Fruit fly (Drosophila melanogaster) whole organism, pupa: ENCODE measurements around the gene sna.

Experiments used
- CG10348 ChIP-seq: fragments of 200-800 bp; sonication (Bioruptor generic); IDR thresholded peaks from 2 replicates; pipeline ENCODE4 v1.3.6; 2022; ENCODE audit warnings: missing biosample characterization, missing genetic modification characterization
- CG12605 ChIP-seq: fragments of 200-800 bp; sonication (Bioruptor generic); IDR thresholded peaks from 2 replicates; pipeline ENCODE4 v1.3.6; 2022; ENCODE audit warnings: missing biosample characterization, missing genetic modification characterization
- CG13204 ChIP-seq: fragments of 200-800 bp; sonication (Bioruptor generic); optimal IDR thresholded peaks from 2 replicates; lab custom pipeline; 2018; ENCODE audit warnings: missing biosample characterization, mild to moderate bottlenecking, missing genetic modification characterization, moderate library complexity
- CG14655 ChIP-seq: fragments of 200-800 bp; sonication (Bioruptor generic); optimal IDR thresholded peaks from 3 replicates; lab custom pipeline; 2017; ENCODE audit warnings: mild to moderate bottlenecking, missing biosample characterization, missing genetic modification reagents, missing genetic modification characterization
- CG15710 ChIP-seq: fragments of 200-800 bp; sonication (Bioruptor generic); optimal IDR thresholded peaks from 2 replicates; lab custom pipeline; 2018; ENCODE audit warnings: missing biosample characterization, mild to moderate bottlenecking, missing genetic modification characterization, moderate library complexity
- CG17806 ChIP-seq: fragments of 200-800 bp; sonication (Bioruptor generic); optimal IDR thresholded peaks from 2 replicates; lab custom pipeline; 2018; ENCODE audit warnings: missing biosample characterization, mild to moderate bottlenecking, missing genetic modification characterization, moderate library complexity
- CG32121 ChIP-seq: fragments of 200-800 bp; sonication (Bioruptor generic); IDR thresholded peaks from 2 replicates; pipeline ENCODE4 v1.3.6; 2022; ENCODE audit warnings: missing biosample characterization, missing genetic modification characterization
- CG34367 ChIP-seq: fragments of 200-800 bp; sonication (Bioruptor generic); optimal IDR thresholded peaks from 2 replicates; lab custom pipeline; 2018; ENCODE audit warnings: missing biosample characterization, mild to moderate bottlenecking, missing genetic modification characterization
- CG4496 ChIP-seq: fragments of 200-800 bp; sonication (Bioruptor generic); IDR thresholded peaks from 3 replicates; pipeline ENCODE4 v1.3.6; 2022; ENCODE audit warnings: missing biosample characterization, missing genetic modification characterization
- CG8159 ChIP-seq: fragments of 200-800 bp; sonication (Bioruptor generic); optimal IDR thresholded peaks from 3 replicates; lab custom pipeline; 2018; ENCODE audit warnings: missing biosample characterization, mild to moderate bottlenecking, missing genetic modification characterization, moderate library complexity
- CG8301 ChIP-seq: fragments of 200-800 bp; sonication (Bioruptor generic); optimal IDR thresholded peaks from 2 replicates; lab custom pipeline; 2018; ENCODE audit warnings: missing biosample characterization, mild to moderate bottlenecking, missing genetic modification characterization
- CG9948 ChIP-seq: fragments of 200-800 bp; sonication (Bioruptor generic); optimal IDR thresholded peaks from 2 replicates; lab custom pipeline; 2018; ENCODE audit warnings: missing biosample characterization, mild to moderate bottlenecking, missing genetic modification characterization, moderate library complexity
- D1 ChIP-seq: fragments of 200-800 bp; sonication (Bioruptor generic); optimal IDR thresholded peaks from 2 replicates; lab custom pipeline; 2018; ENCODE audit warnings: missing biosample characterization, mild to moderate bottlenecking, missing genetic modification characterization, moderate library complexity
- EcR ChIP-seq: fragments of 200-800 bp; sonication (Bioruptor generic); optimal IDR thresholded peaks from 3 replicates; lab custom pipeline; 2019; ENCODE audit warnings: missing biosample characterization, missing genetic modification characterization, mild to moderate bottlenecking, moderate library complexity, missing genetic modification reagents
- Ets98B ChIP-seq: fragments of 200-800 bp; sonication (Bioruptor generic); IDR thresholded peaks from 2 replicates; pipeline ENCODE4 v1.3.6; 2022; ENCODE audit warnings: missing biosample characterization, missing genetic modification characterization
- Pif1A ChIP-seq: fragments of 200-800 bp; sonication (Bioruptor generic); optimal IDR thresholded peaks from 3 replicates; lab custom pipeline; 2016; ENCODE audit warnings: missing biosample characterization, missing genetic modification characterization
- Pif1B ChIP-seq: fragments of 200-800 bp; sonication (Bioruptor generic); optimal IDR thresholded peaks from 3 replicates; lab custom pipeline; 2016; ENCODE audit warnings: missing biosample characterization, missing genetic modification characterization
- Snoo ChIP-seq: fragments of 200-800 bp; sonication (Bioruptor generic); optimal IDR thresholded peaks from 3 replicates; lab custom pipeline; 2017; ENCODE audit warnings: missing biosample characterization, mild to moderate bottlenecking, missing genetic modification characterization, inconsistent platforms
- fd96Ca ChIP-seq: fragments of 200-800 bp; sonication (Bioruptor generic); IDR thresholded peaks from 3 replicates; pipeline ENCODE4 v1.3.6; 2022; ENCODE audit warnings: missing biosample characterization, missing genetic modification characterization
- gl ChIP-seq: fragments of 200-800 bp; sonication (Bioruptor generic); optimal IDR thresholded peaks from 2 replicates; lab custom pipeline; 2018; ENCODE audit warnings: missing biosample characterization, mild to moderate bottlenecking, missing genetic modification characterization
- rn ChIP-seq: fragments of 200-800 bp; sonication (Bioruptor generic); IDR thresholded peaks from 2 replicates; pipeline ENCODE4 v1.3.6; 2022; ENCODE audit warnings: missing biosample characterization, missing genetic modification characterization

sna gene

dm6 chr2L:15478159-15478591 is at the start of gene sna:
TSS of gene sna (minus strand) at chr2L:15478260.
- no peak for TF ChIP-seq CG15710
- no peak for TF ChIP-seq CG4496 (GFP tag; lab: Robert Waterston, UW)
- no peak for TF ChIP-seq gl (tag; lab: Kevin White, UChicago)

DNA sequence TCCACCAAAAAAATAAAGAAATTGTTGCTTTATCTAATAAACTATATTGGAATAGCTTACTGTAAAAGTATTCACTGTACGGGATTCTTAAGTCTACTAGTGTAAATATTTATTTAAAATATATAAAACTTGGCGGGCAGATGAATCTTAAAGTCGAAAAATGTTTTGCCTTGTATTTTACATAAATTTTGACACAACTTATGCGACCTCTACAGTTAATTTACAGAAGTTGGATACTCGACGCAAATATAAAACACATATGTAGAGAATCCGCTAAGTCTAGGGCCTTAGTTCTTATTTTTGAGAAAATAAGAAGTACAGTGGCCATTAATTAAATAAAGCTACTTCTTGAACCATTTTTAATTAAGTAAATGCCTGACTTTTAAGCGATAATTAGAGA is 26.5 kb upstream of the sna start:
- TF ChIP-seq CG34367 (tag; lab: Kevin White, UChicago) (no peak), fd96Ca (GFP tag; lab: Robert Waterston, UW) (no peak), CG15710 (no peak), CG4496 (GFP tag; lab: Robert Waterston, UW) (no peak), CG8301 (tag; lab: Kevin White, UChicago) (no peak), Pif1A (GFP tag; lab: Kevin White, UChicago) (no peak), gl (tag; lab: Kevin White, UChicago) (no peak), CG17806 (tag; lab: Kevin White, UChicago) (no peak), CG13204 (GFP tag; lab: Kevin White, UChicago) (no peak), D1 (tag; lab: Kevin White, UChicago) (no peak), CG8159 (tag; lab: Kevin White, UChicago) (no peak), CG32121 (GFP tag; lab: Robert Waterston, UW) (no peak), CG9948 (no peak), Pif1B (GFP tag; lab: Kevin White, UChicago) (no peak), Ets98B (GFP tag; lab: Robert Waterston, UW) (no peak), EcR (GFP tag; lab: Kevin White, UChicago) (no peak)

- TF ChIP-seq CG9948 (no peak), Pif1A (GFP tag; lab: Kevin White, UChicago) (no peak), CG10348 (no peak), CG34367 (tag; lab: Kevin White, UChicago) (no peak), gl (tag; lab: Kevin White, UChicago) (no peak), CG14655 (GFP tag; lab: Kevin White, UChicago) (no peak), Ets98B (GFP tag; lab: Robert Waterston, UW) (no peak), Pif1B (GFP tag; lab: Kevin White, UChicago) (no peak), rn (GFP tag; lab: Robert Waterston, UW) (no peak), CG15710 (no peak), D1 (tag; lab: Kevin White, UChicago) (no peak), CG17806 (tag; lab: Kevin White, UChicago) (no peak), fd96Ca (GFP tag; lab: Robert Waterston, UW) (no peak), EcR (GFP tag; lab: Kevin White, UChicago) (no peak), CG8159 (tag; lab: Kevin White, UChicago) (no peak), CG13204 (GFP tag; lab: Kevin White, UChicago) (no peak)
These were observed 23.0 kb upstream of the sna start for dm6 chr2L:15500910-15501521.

DNA sequence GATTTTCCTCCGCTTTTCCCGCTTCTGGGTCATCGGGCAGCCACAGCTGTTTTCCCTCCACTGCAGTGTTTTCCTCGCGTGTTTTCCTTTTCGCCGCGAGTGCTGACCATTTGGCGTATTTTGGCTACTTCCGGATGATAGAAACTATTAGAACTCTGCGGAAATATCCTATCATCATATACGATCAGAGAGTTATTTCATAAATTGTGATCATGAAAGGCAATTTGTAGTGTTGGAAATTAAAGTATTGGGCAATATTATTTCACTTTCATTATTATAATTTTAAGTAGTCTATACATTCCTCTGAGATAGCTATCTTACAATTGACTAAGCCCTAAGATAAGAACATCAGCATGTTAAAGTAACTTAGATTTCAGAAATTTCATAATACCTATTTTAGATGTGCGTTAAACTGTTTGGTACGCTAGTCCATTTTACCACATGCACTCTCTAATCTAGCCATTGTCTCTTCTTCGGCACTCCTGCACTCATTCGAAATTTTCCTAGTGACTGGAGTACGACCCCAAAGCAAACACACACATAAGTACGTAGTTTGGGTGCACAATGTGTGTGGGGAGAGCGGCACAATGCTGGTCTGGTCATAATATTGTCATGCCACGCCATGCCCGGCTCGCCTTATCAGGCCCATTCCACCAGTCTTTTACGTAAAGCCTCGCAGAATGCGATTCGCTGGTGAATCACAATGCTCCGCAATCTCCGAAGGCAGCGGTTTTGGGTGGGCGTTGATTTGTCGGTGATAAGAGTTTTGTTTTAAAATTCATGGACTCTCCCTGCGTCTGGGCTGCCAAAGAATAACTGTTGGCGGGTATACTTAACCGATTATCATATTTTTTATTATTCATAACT is 21.9 kb upstream of the sna start:
- TF ChIP-seq CG9948, result no peak
- no peak for TF ChIP-seq CG8159 (tag; lab: Kevin White, UChicago)
- TF ChIP-seq, all 21 proteins: peak for 0

DNA sequence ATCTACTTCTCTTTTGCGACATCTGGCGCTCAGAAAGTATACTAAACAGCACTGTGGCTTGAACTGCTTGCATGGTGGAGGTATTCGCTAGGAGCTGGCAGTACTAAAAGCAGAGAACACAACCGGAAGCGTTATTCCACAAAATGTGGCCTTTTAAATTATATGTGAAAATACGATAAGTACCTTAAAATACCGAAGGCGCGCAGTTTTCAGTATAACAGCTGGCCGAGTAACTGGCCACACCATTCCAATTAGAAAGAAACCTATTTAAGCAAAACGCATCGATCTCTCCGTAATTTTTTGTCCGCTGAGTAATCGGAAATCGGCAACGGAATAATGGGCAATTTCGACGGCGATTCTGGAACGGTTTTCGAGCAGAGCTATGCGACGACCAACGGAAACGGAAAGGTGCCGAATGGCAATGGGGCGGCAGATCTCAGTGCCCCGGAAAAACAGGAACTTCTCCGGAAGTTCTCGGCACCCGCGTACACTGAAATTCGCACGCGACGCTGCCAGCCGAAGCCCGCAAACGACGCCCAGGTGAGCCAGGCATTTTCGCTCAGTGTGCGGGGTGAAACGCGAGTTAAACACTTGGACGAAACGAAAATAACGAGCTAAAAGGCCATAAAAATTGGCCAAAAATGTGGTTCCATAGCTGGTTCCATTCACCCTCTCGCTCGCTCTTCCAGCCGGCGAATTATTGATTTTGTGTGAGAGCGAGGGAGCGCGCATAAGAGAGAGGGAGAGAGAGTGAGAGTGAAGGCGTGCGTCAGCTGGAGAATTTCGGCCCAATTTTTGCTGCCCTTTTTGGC is 21.0 kb upstream of the sna start, which contains the start of gene lace:
lace (plus strand) TSS at position 243 of the 812 bp plus-strand sequence.
- TF ChIP-seq CG17806 (tag; lab: Kevin White, UChicago), result no peak
- no peak for TF ChIP-seq Pif1B (GFP tag; lab: Kevin White, UChicago)
- peak; percentile 3 for TF ChIP-seq D1 (tag; lab: Kevin White, UChicago)
- TF ChIP-seq CG34367 (tag; lab: Kevin White, UChicago), result peak; percentile 2
- TF ChIP-seq CG13204 (GFP tag; lab: Kevin White, UChicago), result no peak
- TF ChIP-seq CG32121 (GFP tag; lab: Robert Waterston, UW), result peak; percentile 22
- TF ChIP-seq CG15710, result no peak
- TF ChIP-seq gl (tag; lab: Kevin White, UChicago), result no peak
- no peak for TF ChIP-seq EcR (GFP tag; lab: Kevin White, UChicago)
- TF ChIP-seq CG4496 (GFP tag; lab: Robert Waterston, UW), result peak; percentile 68
- TF ChIP-seq CG12605, result no peak; the same call in 1 of the 2 replicates
- no peak for TF ChIP-seq CG9948
- no peak for TF ChIP-seq fd96Ca (GFP tag; lab: Robert Waterston, UW)
- TF ChIP-seq rn (GFP tag; lab: Robert Waterston, UW), result peak; percentile 15; the same call in 1 of the 2 replicates
- no peak for TF ChIP-seq CG10348
- TF ChIP-seq CG8159 (tag; lab: Kevin White, UChicago), result peak; percentile 25
- peak; percentile 15 for TF ChIP-seq Pif1A (GFP tag; lab: Kevin White, UChicago)
- TF ChIP-seq CG8301 (tag; lab: Kevin White, UChicago), result no peak
- peak; percentile 44 for TF ChIP-seq Snoo (tag; lab: Kevin White, UChicago)
- peak; percentile 42 for TF ChIP-seq CG14655 (GFP tag; lab: Kevin White, UChicago)
- TF ChIP-seq Ets98B (GFP tag; lab: Robert Waterston, UW), result peak; percentile 35; the same call in 1 of the 2 replicates
